Worm (Caenorhabditis elegans) whole organism, L2 larva: Measurements from ENCODE around the gene T22F3.11.

Source experiments
- ceh-16 ChIP-seq: fragments of 150-350 bp; optimal IDR thresholded peaks from 2 replicates; lab custom pipeline; 2014; ENCODE audit warnings: missing biosample characterization, missing genetic modification characterization
- fos-1 ChIP-seq: fragments of 150-350 bp; optimal IDR thresholded peaks from 2 replicates; lab custom pipeline; 2014; ENCODE audit warnings: missing biosample characterization, missing genetic modification characterization
- nhr-77 ChIP-seq: fragments of 150-350 bp; optimal IDR thresholded peaks from 2 replicates; lab custom pipeline; 2014; ENCODE audit warnings: missing biosample characterization, missing genetic modification characterization
- ztf-1 ChIP-seq: fragments of 200-800 bp; sonication (Bioruptor generic); conservative IDR thresholded peaks from 2 replicates; pipeline ENCODE4 v1.3.6; 2022; ENCODE audit warnings: missing genetic modification characterization, missing compliant biosample characterization

- TF ChIP-seq ztf-1 (no peak), fos-1 (tag; lab: Kevin White, UChicago) (no peak), ceh-16 (no peak), nhr-77 (tag; lab: Kevin White, UChicago) (no peak)
Measured at ce11 chrV:3587633-3588032, 26.7 kb downstream of the T22F3.11 start.
